Worm (Caenorhabditis elegans) whole organism, early embryonic: ENCODE data around the gene swsn-4.

Source experiments
- B0310.2 ChIP-seq: sonication (generic microtip); optimal IDR thresholded peaks from 2 replicates; lab custom pipeline; 2016; ENCODE audit warnings: mild to moderate bottlenecking, missing genetic modification characterization, missing compliant biosample characterization
- F13C5.2 ChIP-seq: sonication (generic microtip); optimal IDR thresholded peaks from 2 replicates; lab custom pipeline; 2017; ENCODE audit warnings: mild to moderate bottlenecking, missing genetic modification characterization, inconsistent platforms, missing compliant biosample characterization
- aly-1 ChIP-seq: sonication (generic microtip); optimal IDR thresholded peaks from 2 replicates; lab custom pipeline; 2016; ENCODE audit warnings: missing genetic modification characterization, missing compliant biosample characterization
- ama-1 ChIP-seq: fragments of 150-350 bp; optimal IDR thresholded peaks from 2 replicates; lab custom pipeline; 2014
- ceh-13 ChIP-seq: fragments of 200-800 bp; sonication (Bioruptor generic); optimal IDR thresholded peaks from 2 replicates; lab custom pipeline; 2018; ENCODE audit warnings: mild to moderate bottlenecking, missing genetic modification characterization, missing compliant biosample characterization
- ceh-36 ChIP-seq: sonication (generic microtip); optimal IDR thresholded peaks from 2 replicates; lab custom pipeline; 2016; ENCODE audit warnings: missing genetic modification characterization, inconsistent platforms, missing compliant biosample characterization
- ets-7 ChIP-seq: sonication (generic microtip); optimal IDR thresholded peaks from 2 replicates; lab custom pipeline; 2016; ENCODE audit warnings: missing genotype, missing genetic modification characterization, missing compliant biosample characterization
- flt-1 ChIP-seq: fragments of 200-800 bp; sonication (Bioruptor generic); IDR thresholded peaks from 2 replicates; pipeline ENCODE4 v1.3.6; 2022; ENCODE audit warnings: missing genetic modification characterization, missing compliant biosample characterization
- hmbx-1 ChIP-seq: sonication (generic microtip); optimal IDR thresholded peaks from 2 replicates; lab custom pipeline; 2016; ENCODE audit warnings: mild to moderate bottlenecking, missing genetic modification characterization, missing compliant biosample characterization
- hmg-4 ChIP-seq: fragments of 200-800 bp; sonication (Bioruptor generic); optimal IDR thresholded peaks from 2 replicates; lab custom pipeline; 2018; ENCODE audit warnings: mild to moderate bottlenecking, missing genetic modification characterization, missing compliant biosample characterization
- hnd-1 ChIP-seq: sonication (generic microtip); optimal IDR thresholded peaks from 2 replicates; lab custom pipeline; 2016; ENCODE audit warnings: missing genetic modification characterization, missing compliant biosample characterization
- pes-1 ChIP-seq: fragments of 200-800 bp; sonication (Bioruptor generic); IDR thresholded peaks from 2 replicates; pipeline ENCODE4 v1.3.6; 2022; ENCODE audit warnings: missing genetic modification reagents, missing genetic modification characterization, missing compliant biosample characterization
- scrt-1 ChIP-seq: fragments of 200-800 bp; sonication (Bioruptor generic); IDR thresholded peaks from 2 replicates; pipeline ENCODE4 v1.3.6; 2022; ENCODE audit warnings: missing genetic modification characterization, missing compliant biosample characterization
- sea-1 ChIP-seq: fragments of 200-800 bp; sonication (Bioruptor generic); conservative IDR thresholded peaks from 2 replicates; pipeline ENCODE4 v1.3.6; 2022; ENCODE audit warnings: missing genetic modification characterization, missing compliant biosample characterization
- tbx-11 ChIP-seq: fragments of 200-800 bp; sonication (Bioruptor generic); IDR thresholded peaks from 2 replicates; pipeline ENCODE4 v1.3.6; 2022; ENCODE audit warnings: missing genetic modification characterization, missing compliant biosample characterization
- tbx-37 ChIP-seq: fragments of 200-800 bp; sonication (Bioruptor generic); conservative IDR thresholded peaks from 2 replicates; pipeline ENCODE4 v1.3.6; 2022; ENCODE audit warnings: missing genetic modification reagents, missing genetic modification characterization, missing compliant biosample characterization
- tra-4 ChIP-seq: sonication (generic microtip); optimal IDR thresholded peaks from 2 replicates; lab custom pipeline; 2017; ENCODE audit warnings: missing genetic modification characterization, missing compliant biosample characterization

swsn-4 gene

DNA sequence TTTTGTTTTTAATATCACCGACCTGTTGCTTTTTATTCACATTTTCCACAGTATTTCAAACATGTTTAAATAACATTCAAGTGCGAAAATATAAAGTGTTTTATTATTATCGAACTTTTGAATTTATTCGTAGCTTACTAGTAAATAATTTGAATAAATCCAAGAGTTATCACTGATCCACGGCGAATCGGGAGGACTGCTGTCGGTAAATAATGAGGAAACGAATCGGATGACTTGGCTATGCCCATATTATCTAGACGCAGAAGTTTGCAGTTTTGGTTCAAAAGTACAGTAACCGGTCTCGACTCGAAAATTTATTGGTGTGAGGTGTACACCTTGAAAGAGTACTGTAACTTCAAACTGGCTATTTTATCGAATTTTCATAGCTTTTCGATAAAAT, 30.7 kb downstream of the swsn-4 start:
- no peak for TF ChIP-seq ama-1
- no peak for TF ChIP-seq scrt-1 (GFP tag; lab: Robert Waterston, UW)
- TF ChIP-seq hnd-1 (tag; lab: Kevin White, UChicago): no peak
- no peak for TF ChIP-seq tra-4
- TF ChIP-seq ceh-36 (tag; lab: Kevin White, UChicago): no peak
- no peak for TF ChIP-seq B0310.2
- no peak for TF ChIP-seq aly-1 (tag; lab: Kevin White, UChicago)
- no peak for TF ChIP-seq hmg-4 (GFP tag; lab: Kevin White, UChicago)
- TF ChIP-seq hmbx-1: no peak
- TF ChIP-seq F13C5.2: no peak
- no peak for TF ChIP-seq ets-7
- TF ChIP-seq pes-1 (GFP tag; lab: Robert Waterston, UW): no peak
- no peak for TF ChIP-seq tbx-11 (GFP tag; lab: Robert Waterston, UW)
- TF ChIP-seq sea-1 (GFP tag; lab: Robert Waterston, UW): no peak
- no peak for TF ChIP-seq flt-1

DNA sequence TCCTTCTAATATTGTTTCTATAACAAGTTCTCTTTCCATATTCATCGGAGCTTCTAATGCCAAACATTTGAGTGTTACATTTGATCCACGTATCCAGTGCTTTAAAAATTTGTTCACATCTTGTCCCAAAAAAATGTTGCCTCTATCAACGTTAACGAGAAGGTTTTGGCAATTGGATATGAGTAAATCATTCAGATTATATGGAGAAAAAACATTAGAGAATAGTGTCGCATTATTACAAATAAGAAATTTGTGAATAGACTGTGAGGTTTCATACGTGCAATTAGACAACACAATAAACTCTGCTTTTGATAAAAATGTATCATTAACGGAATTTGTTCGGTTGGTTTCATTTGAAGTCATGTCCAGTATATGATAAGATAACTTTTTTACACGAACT, 34.1 kb downstream of the swsn-4 start, which contains the start of gene mboa-4:
TSS of gene mboa-4 (minus strand) at position 101 of the 400 bp plus-strand sequence.
- TF ChIP-seq B0310.2: no peak
- no peak for TF ChIP-seq pes-1 (GFP tag; lab: Robert Waterston, UW)

DNA sequence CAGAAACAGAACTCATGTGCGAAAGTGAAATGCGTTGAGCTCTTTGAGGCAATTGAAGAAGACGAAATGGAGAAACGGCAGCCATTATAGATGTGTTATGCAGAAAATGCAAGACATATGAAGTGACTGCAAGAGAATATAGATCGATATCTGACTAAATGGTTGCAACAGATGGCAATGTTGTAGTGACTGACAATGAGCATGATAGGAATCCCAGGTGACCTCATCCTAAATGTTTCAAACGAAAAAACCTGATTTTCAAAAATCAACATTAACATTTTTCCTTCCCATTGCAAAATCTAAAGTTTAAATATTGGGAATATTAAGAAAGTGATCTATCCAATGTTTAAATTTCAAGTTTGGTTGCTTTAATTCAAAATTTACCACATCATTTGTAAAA, 34.9 kb downstream of the swsn-4 start, which contains the start of gene C08F8.15:
TSS of gene C08F8.15 (minus strand) at position 101 of the 400 bp plus-strand sequence.
- TF ChIP-seq aly-1 (tag; lab: Kevin White, UChicago) (no peak), tbx-37 (GFP tag; lab: Robert Waterston, UW) (no peak), flt-1 (no peak), B0310.2 (no peak), F13C5.2 (no peak), ets-7 (no peak), scrt-1 (GFP tag; lab: Robert Waterston, UW) (no peak), hmg-4 (GFP tag; lab: Kevin White, UChicago) (no peak), ceh-13 (no peak), ceh-36 (tag; lab: Kevin White, UChicago) (no peak)

DNA sequence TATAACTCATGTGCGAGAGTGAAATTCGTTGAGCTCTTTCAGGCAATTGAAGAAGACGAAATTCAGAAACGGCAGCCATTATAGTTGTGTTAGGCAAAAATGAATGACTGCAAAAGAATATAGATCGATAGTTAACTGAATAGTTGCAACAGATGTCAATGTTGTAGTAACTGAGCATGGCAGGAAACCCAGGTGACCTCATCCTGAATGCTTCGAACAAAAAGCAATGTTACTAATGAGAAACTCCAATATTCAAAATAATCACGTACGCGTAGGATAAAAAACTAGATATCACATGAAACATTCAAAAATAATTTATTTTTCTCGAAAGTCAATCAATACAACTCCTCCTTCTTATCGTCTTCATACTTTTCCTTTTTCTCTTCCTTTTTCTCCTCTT, 36.6 kb downstream of the swsn-4 start, which contains the start of gene fbxb-9:
TSS of gene fbxb-9 (minus strand) at position 101 of the 400 bp plus-strand sequence.
- TF ChIP-seq ceh-36 (tag; lab: Kevin White, UChicago) (no peak), pes-1 (GFP tag; lab: Robert Waterston, UW) (no peak), aly-1 (tag; lab: Kevin White, UChicago) (no peak), hmg-4 (GFP tag; lab: Kevin White, UChicago) (no peak), hmbx-1 (no peak), scrt-1 (GFP tag; lab: Robert Waterston, UW) (no peak), ets-7 (no peak), tra-4 (no peak), sea-1 (GFP tag; lab: Robert Waterston, UW) (no peak), tbx-11 (GFP tag; lab: Robert Waterston, UW) (no peak), B0310.2 (no peak), flt-1 (no peak), ceh-13 (no peak), F13C5.2 (no peak), ama-1 (no peak), hnd-1 (tag; lab: Kevin White, UChicago) (no peak), tbx-37 (GFP tag; lab: Robert Waterston, UW) (no peak)

DNA sequence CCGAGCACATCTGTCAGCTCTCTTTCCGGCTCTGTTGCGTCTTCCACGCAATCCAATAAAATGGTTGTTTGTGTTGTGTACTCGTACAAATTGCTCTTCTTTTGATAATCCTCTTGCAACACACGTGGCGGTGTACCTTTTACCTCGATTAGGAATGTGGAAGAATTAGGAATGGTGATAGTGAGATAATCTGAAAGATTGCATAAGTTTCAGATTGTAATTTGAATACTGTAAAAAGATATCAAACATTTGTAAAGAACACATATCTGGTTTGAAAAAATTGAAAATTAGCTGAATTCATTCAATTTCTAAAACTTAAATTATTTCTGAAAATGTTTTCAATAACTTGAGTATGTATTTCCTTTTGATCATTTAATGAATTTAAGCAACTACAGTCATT, 39.0 kb downstream of the swsn-4 start, which contains the start of gene C08F8.6:
TSS of gene C08F8.6 (minus strand) at position 101 of the 400 bp plus-strand sequence.
- TF ChIP-seq ceh-36 (tag; lab: Kevin White, UChicago): no peak
- TF ChIP-seq ama-1: no peak
- no peak for TF ChIP-seq pes-1 (GFP tag; lab: Robert Waterston, UW)
- TF ChIP-seq F13C5.2: no peak
- no peak for TF ChIP-seq sea-1 (GFP tag; lab: Robert Waterston, UW)
- TF ChIP-seq ceh-13: no peak
- TF ChIP-seq scrt-1 (GFP tag; lab: Robert Waterston, UW): no peak
- no peak for TF ChIP-seq aly-1 (tag; lab: Kevin White, UChicago)
- no peak for TF ChIP-seq tbx-37 (GFP tag; lab: Robert Waterston, UW)
- no peak for TF ChIP-seq ets-7
- no peak for TF ChIP-seq hnd-1 (tag; lab: Kevin White, UChicago)
- no peak for TF ChIP-seq hmg-4 (GFP tag; lab: Kevin White, UChicago)
- TF ChIP-seq flt-1: no peak
- no peak for TF ChIP-seq tbx-11 (GFP tag; lab: Robert Waterston, UW)

DNA sequence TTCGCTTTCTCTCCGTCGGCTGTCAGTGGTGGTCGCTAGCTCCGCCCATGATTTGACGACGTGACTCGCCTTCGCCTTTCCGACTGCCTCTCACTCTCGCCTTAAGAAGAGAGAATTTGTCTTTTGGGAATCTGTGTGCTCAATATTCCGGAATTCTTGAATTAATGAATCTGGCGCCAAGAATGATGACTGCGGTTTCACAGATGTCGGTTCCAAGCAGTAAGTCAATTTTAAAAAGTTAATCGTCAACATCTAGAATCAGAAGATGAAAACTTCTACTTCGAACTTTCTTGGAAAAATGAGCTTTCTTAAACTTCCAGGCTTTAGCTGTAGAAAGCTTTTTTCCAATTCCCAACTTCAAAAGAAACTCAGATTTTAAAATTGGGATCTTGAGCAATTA, 43.8 kb downstream of the swsn-4 start, which contains the start of gene nhr-67:
TSS of gene nhr-67 (plus strand) at position 97 of the 400 bp plus-strand sequence.
- TF ChIP-seq hmg-4 (GFP tag; lab: Kevin White, UChicago) (no peak), aly-1 (tag; lab: Kevin White, UChicago) (no peak), tra-4 (no peak), hnd-1 (tag; lab: Kevin White, UChicago) (no peak), ceh-13 (no peak), pes-1 (GFP tag; lab: Robert Waterston, UW) (no peak), tbx-37 (GFP tag; lab: Robert Waterston, UW) (no peak), ama-1 (no peak), ets-7 (no peak), ceh-36 (tag; lab: Kevin White, UChicago) (no peak), B0310.2 (no peak), scrt-1 (GFP tag; lab: Robert Waterston, UW) (no peak), sea-1 (GFP tag; lab: Robert Waterston, UW) (no peak), F13C5.2 (no peak), tbx-11 (GFP tag; lab: Robert Waterston, UW) (no peak), hmbx-1 (no peak), flt-1 (no peak)

DNA sequence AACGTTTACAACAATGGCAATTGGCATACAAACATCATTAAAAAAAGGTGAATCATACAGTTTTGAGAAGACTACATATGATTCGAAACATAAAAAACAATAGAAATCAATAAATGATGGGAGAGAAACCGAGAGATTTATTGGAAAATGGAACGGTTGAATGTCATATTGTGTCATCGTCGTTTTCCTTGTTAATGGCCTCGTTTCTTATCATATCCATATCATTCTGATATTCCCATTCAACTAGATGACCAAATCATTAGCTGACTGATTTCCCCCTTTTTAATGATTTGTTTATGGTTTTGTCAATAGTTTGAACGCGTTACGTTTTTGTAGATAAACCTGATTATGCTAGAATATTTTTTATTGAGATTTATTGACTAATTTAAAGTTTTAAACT, 48.9 kb downstream of the swsn-4 start:
- no peak for TF ChIP-seq flt-1
- no peak for TF ChIP-seq F13C5.2
- no peak for TF ChIP-seq B0310.2
- TF ChIP-seq hmg-4 (GFP tag; lab: Kevin White, UChicago): no peak
- TF ChIP-seq ama-1: no peak
- TF ChIP-seq scrt-1 (GFP tag; lab: Robert Waterston, UW): no peak
- TF ChIP-seq tbx-11 (GFP tag; lab: Robert Waterston, UW): no peak
- TF ChIP-seq tra-4: no peak
- TF ChIP-seq hmbx-1: no peak
- TF ChIP-seq sea-1 (GFP tag; lab: Robert Waterston, UW): no peak
- TF ChIP-seq ceh-36 (tag; lab: Kevin White, UChicago): no peak
- TF ChIP-seq hnd-1 (tag; lab: Kevin White, UChicago): no peak
- no peak for TF ChIP-seq ets-7
- no peak for TF ChIP-seq aly-1 (tag; lab: Kevin White, UChicago)
- no peak for TF ChIP-seq ceh-13
